Fruit fly (Drosophila melanogaster) whole organism, wandering third instar larva: ENCODE results near the gene Lsp2.

Experiments used
- Abd-B ChIP-seq: fragments of >200 bp; optimal IDR thresholded peaks from 2 replicates; lab custom pipeline; 2017; ENCODE audit warnings: missing biosample characterization, missing genetic modification characterization
- CG32264 ChIP-seq: fragments of 200-800 bp; sonication (Bioruptor generic); optimal IDR thresholded peaks from 2 replicates; lab custom pipeline; 2016; ENCODE audit warnings: missing biosample characterization, missing genetic modification characterization
- CG9705 ChIP-seq: fragments of 200-800 bp; sonication (Bioruptor generic); optimal IDR thresholded peaks from 2 replicates; lab custom pipeline; 2018; ENCODE audit warnings: missing biosample characterization, mild to moderate bottlenecking, missing genetic modification characterization
- CrebA ChIP-seq: fragments of 200-800 bp; sonication (Bioruptor generic); optimal IDR thresholded peaks from 2 replicates; lab custom pipeline; 2016; ENCODE audit warnings: missing biosample characterization, mild to moderate bottlenecking, missing genetic modification characterization, borderline replicate concordance
- Dfd ChIP-seq: fragments of >200 bp; optimal IDR thresholded peaks from 2 replicates; lab custom pipeline; 2017; ENCODE audit warnings: missing biosample characterization, missing genetic modification characterization
- Dif ChIP-seq: fragments of 200-275, 200-300 bp; sonication (Bioruptor generic); optimal IDR thresholded peaks from 2 replicates; lab custom pipeline; 2018; ENCODE audit warnings: missing biosample characterization, missing genetic modification characterization; ENCODE audit not compliant: partially characterized antibody
- GATAd ChIP-seq: sonication (Bioruptor generic); optimal IDR thresholded peaks from 2 replicates; lab custom pipeline; 2016; ENCODE audit warnings: missing biosample characterization, missing genetic modification characterization
- HLH106 ChIP-seq: fragments of 200-800 bp; optimal IDR thresholded peaks from 3 replicates; lab custom pipeline; 2019; ENCODE audit warnings: missing biosample characterization, mild to moderate bottlenecking, missing genetic modification characterization, moderate library complexity
- Hnf4 ChIP-seq: fragments of 200-800 bp; sonication (Bioruptor generic); optimal IDR thresholded peaks from 2 replicates; lab custom pipeline; 2016; ENCODE audit warnings: missing biosample characterization, mild to moderate bottlenecking, missing genetic modification characterization
- Hr78 ChIP-seq: fragments of >200 bp; optimal IDR thresholded peaks from 2 replicates; lab custom pipeline; 2017; ENCODE audit warnings: missing biosample characterization, missing genetic modification characterization
- Hr83 ChIP-seq: fragments of 200-300 bp; sonication (Bioruptor generic); optimal IDR thresholded peaks from 2 replicates; lab custom pipeline; 2016; ENCODE audit warnings: missing biosample characterization, mild to moderate bottlenecking, missing genetic modification characterization, moderate library complexity; ENCODE audit not compliant: poor library complexity, severe bottlenecking
- Jra ChIP-seq: sonication (Bioruptor generic); optimal IDR thresholded peaks from 2 replicates; lab custom pipeline; 2016; ENCODE audit warnings: missing biosample characterization, missing genetic modification characterization
- Mio ChIP-seq: sonication (Bioruptor generic); optimal IDR thresholded peaks from 2 replicates; lab custom pipeline; 2016; ENCODE audit warnings: missing biosample characterization, missing genetic modification characterization
- Myc ChIP-seq: fragments of >200 bp; optimal IDR thresholded peaks from 2 replicates; lab custom pipeline; 2017
- N ChIP-seq: fragments of >200 bp; optimal IDR thresholded peaks from 2 replicates; lab custom pipeline; 2018; ENCODE audit warnings: missing biosample characterization, missing external identifiers, missing genetic modification characterization
- OdsH ChIP-seq: fragments of 200-800 bp; sonication (Bioruptor generic); optimal IDR thresholded peaks from 2 replicates; lab custom pipeline; 2016; ENCODE audit warnings: missing biosample characterization, mild to moderate bottlenecking, missing genetic modification characterization
- Rel ChIP-seq, 2 experiments: fragments of 200-800 bp; sonication (Bioruptor generic) in 1 of 2; optimal IDR thresholded peaks; 2 replicates in 1 of 2; 3 replicates in 1 of 2; lab custom pipeline; 2016 to 2019; ENCODE audit warnings: mild to moderate bottlenecking in 2 of 2, missing biosample characterization in 2 of 2, missing genetic modification characterization in 2 of 2, moderate library complexity in 1 of 2
- Sp1 ChIP-seq: fragments of 200-800 bp; sonication (Bioruptor generic); optimal IDR thresholded peaks from 3 replicates; lab custom pipeline; 2019; ENCODE audit warnings: missing biosample characterization, mild to moderate bottlenecking, missing genetic modification characterization, moderate library complexity
- Vsx2 ChIP-seq: fragments of 200-300, 225-300 bp; sonication (Bioruptor generic); optimal IDR thresholded peaks from 2 replicates; lab custom pipeline; 2018; ENCODE audit warnings: missing biosample characterization, missing genetic modification characterization; ENCODE audit not compliant: partially characterized antibody
- br ChIP-seq: fragments of 200-800 bp; sonication (Bioruptor generic); optimal IDR thresholded peaks from 2 replicates; lab custom pipeline; 2016; ENCODE audit warnings: missing biosample characterization, missing genetic modification characterization
- brk ChIP-seq: fragments of 200-800 bp; sonication (Bioruptor generic); optimal IDR thresholded peaks from 2 replicates; lab custom pipeline; 2016; ENCODE audit warnings: missing biosample characterization, mild to moderate bottlenecking, missing genetic modification characterization
- dl ChIP-seq, 2 experiments: fragments of 175-275, 200-275 bp in 1 of 2; fragments of 200-275 bp in 1 of 2; sonication (Bioruptor generic); optimal IDR thresholded peaks; lab custom pipeline; 2018; ENCODE audit warnings: mild to moderate bottlenecking in 2 of 2, missing biosample characterization in 2 of 2, missing genetic modification characterization in 2 of 2, moderate library complexity in 2 of 2; ENCODE audit not compliant: partially characterized antibody in 2 of 2, insufficient read depth in 1 of 2
- dmrt93B ChIP-seq: fragments of 200-800 bp; sonication (Bioruptor generic); optimal IDR thresholded peaks from 2 replicates; lab custom pipeline; 2018; ENCODE audit warnings: missing biosample characterization, mild to moderate bottlenecking, missing genetic modification characterization
- ey ChIP-seq: fragments of 200-800 bp; sonication (Bioruptor generic); optimal IDR thresholded peaks from 2 replicates; lab custom pipeline; 2016; ENCODE audit warnings: missing biosample characterization, missing genetic modification characterization
- foxo ChIP-seq, 2 experiments: fragments of 200-800 bp; sonication (Bioruptor generic); optimal IDR thresholded peaks; 2 replicates in 1 of 2; 3 replicates in 1 of 2; lab custom pipeline; 2016 to 2017; ENCODE audit warnings: missing biosample characterization in 2 of 2, missing genetic modification characterization in 2 of 2
- fru ChIP-seq: fragments of 200-800 bp; sonication (Bioruptor generic); optimal IDR thresholded peaks from 3 replicates; lab custom pipeline; 2016; ENCODE audit warnings: missing biosample characterization, mild to moderate bottlenecking, missing genetic modification characterization
- h ChIP-seq: fragments of 200-800 bp; sonication (Bioruptor generic); optimal IDR thresholded peaks from 3 replicates; lab custom pipeline; 2016; ENCODE audit warnings: missing biosample characterization, mild to moderate bottlenecking, missing genetic modification characterization
- jim ChIP-seq: fragments of 175-275, 200-325 bp; sonication (Bioruptor generic); optimal IDR thresholded peaks from 2 replicates; lab custom pipeline; 2016; ENCODE audit warnings: missing biosample characterization, mild to moderate bottlenecking, missing genetic modification characterization
- lola ChIP-seq: fragments of >200 bp; optimal IDR thresholded peaks from 2 replicates; lab custom pipeline; 2017; ENCODE audit warnings: missing biosample characterization, missing genetic modification characterization
- pan ChIP-seq: fragments of >200 bp; optimal IDR thresholded peaks from 2 replicates; lab custom pipeline; 2017
- psq ChIP-seq: fragments of 200-800 bp; sonication (Bioruptor generic); optimal IDR thresholded peaks from 3 replicates; lab custom pipeline; 2017; ENCODE audit warnings: missing biosample characterization, mild to moderate bottlenecking, missing genetic modification characterization, moderate library complexity
- rgr ChIP-seq: fragments of 200-800 bp; sonication (Bioruptor generic); optimal IDR thresholded peaks from 3 replicates; lab custom pipeline; 2016; ENCODE audit warnings: missing biosample characterization, mild to moderate bottlenecking, missing genetic modification characterization
- sage ChIP-seq: fragments of 200-800 bp; sonication (Bioruptor generic); optimal IDR thresholded peaks from 2 replicates; lab custom pipeline; 2016; ENCODE audit warnings: missing biosample characterization, mild to moderate bottlenecking, missing genetic modification characterization
- tai ChIP-seq: sonication (Bioruptor generic); optimal IDR thresholded peaks from 2 replicates; lab custom pipeline; 2016; ENCODE audit warnings: missing biosample characterization, missing genetic modification characterization
- usp ChIP-seq: fragments of >200 bp; optimal IDR thresholded peaks from 2 replicates; lab custom pipeline; 2017; ENCODE audit warnings: missing biosample characterization, missing genetic modification characterization
- woc ChIP-seq: sonication (Bioruptor generic); optimal IDR thresholded peaks from 2 replicates; lab custom pipeline; 2016; ENCODE audit warnings: missing biosample characterization, mild to moderate bottlenecking, missing genetic modification characterization

Gene Lsp2

DNA sequence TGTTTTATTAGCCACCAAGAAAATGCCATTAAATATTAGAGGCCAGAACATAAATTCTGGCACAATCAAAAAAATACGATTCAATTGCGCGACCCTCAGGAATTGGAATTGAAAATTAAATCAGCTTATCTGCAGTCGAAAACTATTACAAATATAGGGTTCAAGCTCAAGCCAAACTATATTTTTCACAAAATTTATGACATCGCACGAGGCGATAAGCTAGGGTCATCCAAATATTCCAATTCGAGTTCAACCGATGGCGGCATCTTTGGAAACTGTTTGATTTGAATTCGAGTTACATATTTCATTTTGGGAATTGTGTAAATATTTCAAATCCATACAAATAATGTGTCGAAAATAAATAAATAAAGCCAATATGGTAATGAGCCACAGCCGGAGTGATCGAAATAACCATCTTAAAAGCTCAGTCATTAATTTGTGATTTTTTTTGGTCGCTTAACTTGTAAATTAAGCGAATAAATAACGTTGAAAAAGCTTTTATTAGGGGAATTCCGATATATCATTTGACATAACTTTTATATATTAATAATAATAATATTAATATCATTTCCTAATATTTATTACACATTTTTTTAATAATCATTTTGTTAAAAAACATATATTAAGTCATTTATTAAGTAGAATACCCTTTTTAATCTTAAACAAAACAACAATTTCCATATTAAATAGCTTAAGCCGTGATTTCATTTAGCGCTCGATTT, 44.1 kb upstream of the Lsp2 start:
- TF ChIP-seq CrebA (GFP tag; lab: Kevin White, UChicago), result no peak
- no peak for TF ChIP-seq Abd-B
- TF ChIP-seq dl (GFP tag; optimal IDR thresholded peaks at IDR 0.05; lab: Kevin White, UChicago; ENCODE audit: insufficient read depth in 1 of 2, partially characterized antibody in 2 of 2), result no peak
- TF ChIP-seq CG32264, result no peak
- TF ChIP-seq tai (GFP tag; lab: Kevin White, UChicago), result no peak
- no peak for TF ChIP-seq Vsx2
- no peak for TF ChIP-seq N (GFP tag; lab: Kevin White, UChicago)
- no peak for TF ChIP-seq Hr78 (GFP tag; lab: Kevin White, UChicago)
- no peak for TF ChIP-seq pan (lab: Kevin White, UChicago)
- TF ChIP-seq CG9705 (GFP tag; lab: Kevin White, UChicago), result no peak
- TF ChIP-seq Rel (GFP tag; optimal IDR thresholded peaks at IDR 0.05; lab: Kevin White, UChicago), result no peak
- TF ChIP-seq Rel (tag; optimal IDR thresholded peaks at IDR 0.05; lab: Kevin White, UChicago), result no peak

DNA sequence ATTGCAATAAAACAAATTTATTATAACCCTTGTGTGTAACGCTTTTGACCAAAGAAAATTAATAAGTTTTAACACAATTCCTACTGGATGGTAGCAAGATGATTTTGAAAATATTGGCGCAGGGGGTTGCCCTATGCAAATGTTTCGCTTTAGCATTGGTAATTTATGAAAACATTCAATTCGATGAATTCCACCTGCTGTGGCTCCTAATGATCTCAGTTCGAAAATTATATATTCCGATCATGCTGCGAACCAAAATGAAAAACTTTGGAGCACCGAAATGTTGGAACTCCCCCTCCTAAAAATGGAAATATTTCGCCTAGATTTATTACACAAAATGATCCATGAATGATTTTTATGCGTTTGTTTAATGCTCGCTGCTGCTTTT, 43.5 kb upstream of the Lsp2 start:
- TF ChIP-seq foxo (GFP tag; optimal IDR thresholded peaks at IDR 0.05; lab: Kevin White, UChicago) (no peak), woc (GFP tag; lab: Kevin White, UChicago) (no peak), lola (no peak), HLH106 (tag; lab: Kevin White, UChicago) (no peak), tai (GFP tag; lab: Kevin White, UChicago) (no peak), Vsx2 (no peak), pan (lab: Kevin White, UChicago) (no peak), Dif (no peak), OdsH (GFP tag; lab: Kevin White, UChicago) (no peak), dl (GFP tag; optimal IDR thresholded peaks at IDR 0.05; lab: Kevin White, UChicago; ENCODE audit: insufficient read depth in 1 of 2, partially characterized antibody in 2 of 2) (no peak), Hr83 (GFP tag; lab: Kevin White, UChicago) (no peak), usp (GFP tag; lab: Kevin White, UChicago) (no peak)

DNA sequence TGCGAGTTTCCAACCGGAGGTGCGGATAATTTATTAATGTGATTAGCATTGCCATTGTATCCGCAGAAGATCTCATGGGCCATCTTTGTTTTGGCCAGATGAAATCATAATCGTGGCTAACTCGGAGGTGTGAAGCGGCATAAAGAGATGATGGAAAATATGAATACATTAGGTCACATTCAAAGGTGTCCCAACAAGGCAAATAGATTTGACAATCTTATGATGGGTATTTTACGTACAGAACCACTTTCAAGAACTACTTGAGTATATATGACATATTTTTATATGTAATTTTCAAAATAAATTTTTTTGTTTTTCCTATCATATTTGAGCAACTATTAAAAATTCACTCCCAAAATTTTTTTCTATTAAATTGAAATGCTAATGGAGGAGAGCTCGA, 40.9 kb upstream of the Lsp2 start, which contains the start of gene CG17154:
CG17154 (plus strand) TSS at position 301 of the 400 bp plus-strand sequence.
- no peak for TF ChIP-seq Sp1 (GFP tag; lab: Kevin White, UChicago)
- TF ChIP-seq usp (GFP tag; lab: Kevin White, UChicago), result no peak
- no peak for TF ChIP-seq OdsH (GFP tag; lab: Kevin White, UChicago)
- TF ChIP-seq Myc (lab: Kevin White, UChicago), result no peak
- TF ChIP-seq Dfd (GFP tag; lab: Kevin White, UChicago), result no peak
- TF ChIP-seq, all 38 proteins: peak for 0

DNA sequence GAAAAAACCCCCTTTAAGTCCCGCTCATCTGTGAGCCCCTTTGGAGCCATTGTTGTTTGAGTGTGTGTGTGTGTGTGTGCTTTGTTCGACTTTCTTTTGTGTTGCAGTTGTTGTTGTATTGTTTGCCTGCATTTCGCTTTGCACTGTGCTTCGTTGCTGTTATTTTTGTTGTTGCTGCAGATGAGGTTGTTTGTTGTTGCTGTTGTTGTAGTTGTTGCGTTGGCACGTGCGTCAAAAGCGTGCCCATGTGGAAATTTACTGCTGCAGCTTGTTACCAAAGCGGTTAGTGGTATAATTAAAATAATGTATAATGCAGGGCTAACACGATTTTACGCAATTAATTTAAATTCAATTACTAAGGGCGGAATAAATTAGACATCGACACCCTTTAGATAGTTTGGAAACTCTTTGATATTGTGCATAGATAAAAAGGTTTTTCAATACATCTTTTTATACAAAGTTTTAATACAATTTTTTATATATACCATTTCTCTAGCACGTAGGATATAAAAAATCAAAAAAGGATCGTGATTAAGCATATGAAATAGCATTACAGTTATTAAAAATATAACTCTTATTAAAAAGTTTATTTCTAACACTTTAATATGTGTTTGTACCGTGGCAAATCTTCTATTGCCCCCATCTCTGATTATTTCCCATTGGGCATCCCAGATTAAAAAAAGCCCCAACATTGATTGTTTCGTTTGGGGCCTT, 38.9 kb upstream of the Lsp2 start:
- TF ChIP-seq Abd-B (no peak), Dfd (GFP tag; lab: Kevin White, UChicago) (no peak), CG32264 (no peak), lola (no peak), ey (GFP tag; lab: Kevin White, UChicago) (peak; percentile 16), Hnf4 (GFP tag; lab: Kevin White, UChicago) (no peak), brk (GFP tag; lab: Kevin White, UChicago) (no peak), psq (GFP tag; lab: Kevin White, UChicago) (peak; percentile 90), Myc (lab: Kevin White, UChicago) (no peak), Dif (no peak), usp (GFP tag; lab: Kevin White, UChicago) (no peak), rgr (GFP tag; lab: Kevin White, UChicago) (peak; percentile 25), Jra (GFP tag; lab: Kevin White, UChicago) (no peak), woc (GFP tag; lab: Kevin White, UChicago) (peak; percentile 3), Mio (GFP tag; lab: Kevin White, UChicago) (no peak), h (GFP tag; lab: Kevin White, UChicago) (peak; percentile 25), HLH106 (tag; lab: Kevin White, UChicago) (peak; percentile 38), OdsH (GFP tag; lab: Kevin White, UChicago) (peak; percentile 9), fru (GFP tag; lab: Kevin White, UChicago) (peak; percentile 4), Vsx2 (no peak), N (GFP tag; lab: Kevin White, UChicago) (no peak), GATAd (GFP tag; lab: Kevin White, UChicago) (no peak), CG9705 (GFP tag; lab: Kevin White, UChicago) (no peak), sage (GFP tag; lab: Kevin White, UChicago) (no peak), dl (GFP tag; optimal IDR thresholded peaks at IDR 0.05; lab: Kevin White, UChicago; ENCODE audit: insufficient read depth in 1 of 2, partially characterized antibody in 2 of 2) (no peak), jim (no peak), tai (GFP tag; lab: Kevin White, UChicago) (no peak), Hr83 (GFP tag; lab: Kevin White, UChicago) (no peak), Rel (GFP tag; optimal IDR thresholded peaks at IDR 0.05; lab: Kevin White, UChicago) (no peak), Rel (tag; optimal IDR thresholded peaks at IDR 0.05; lab: Kevin White, UChicago) (peak; percentile 89), dmrt93B (GFP tag; lab: Kevin White, UChicago) (peak; percentile 33), Hr78 (GFP tag; lab: Kevin White, UChicago) (no peak), CrebA (GFP tag; lab: Kevin White, UChicago) (no peak), Sp1 (GFP tag; lab: Kevin White, UChicago) (peak; percentile 49), br (GFP tag; lab: Kevin White, UChicago) (no peak), pan (lab: Kevin White, UChicago) (no peak)
